Fruit fly (Drosophila melanogaster): Measurements from ENCODE around the gene kar.

kar gene

DNA sequence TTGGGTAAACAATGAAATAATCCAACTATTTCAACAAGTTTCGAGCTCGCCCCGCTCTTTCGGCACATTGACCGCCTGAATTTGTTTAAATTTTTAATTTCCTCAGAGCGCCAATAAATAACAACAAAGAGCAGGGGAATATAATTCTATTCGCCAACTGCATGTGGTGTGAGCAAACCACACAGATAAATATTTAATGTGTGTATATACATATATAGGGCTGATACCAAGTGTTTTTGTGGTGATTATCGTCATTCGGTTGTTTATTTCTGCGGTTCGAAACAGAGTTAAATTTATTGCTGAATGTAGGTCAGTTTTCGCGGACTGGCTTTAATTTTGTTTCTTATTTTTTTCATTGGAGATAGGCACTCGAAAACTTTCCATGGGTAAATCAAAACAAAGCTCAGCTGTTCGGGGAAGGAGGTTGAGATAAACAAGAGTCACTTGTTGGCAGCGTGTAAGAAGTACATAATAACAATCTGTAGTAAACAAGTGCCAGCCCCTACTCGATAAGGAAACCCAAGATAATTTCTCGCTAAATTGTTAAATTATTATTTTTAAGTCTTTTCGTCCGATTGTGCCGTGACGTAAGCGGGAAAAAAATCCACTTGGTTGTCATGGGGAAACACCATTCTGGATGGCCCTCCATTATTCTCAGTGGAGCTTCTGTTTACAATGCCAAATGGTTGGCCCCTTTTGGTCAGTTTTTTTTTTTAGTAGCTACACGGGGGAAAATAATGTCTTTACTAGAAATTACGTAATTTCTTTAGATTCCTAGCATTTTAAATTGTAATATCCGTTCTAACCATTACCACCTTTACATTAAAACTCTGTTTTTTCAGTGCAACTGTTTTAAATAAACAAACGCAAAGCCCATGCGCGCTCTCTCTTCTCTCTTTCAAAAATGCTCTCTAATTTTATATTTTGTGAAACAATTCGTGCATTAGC, 28.7 kb upstream of the kar start (continued):
- TF ChIP-seq Dad (GFP tag; optimal IDR thresholded peaks at IDR 0.05) (peak; percentile 9), Usf (GFP tag; optimal IDR thresholded peaks at IDR 0.05) (no peak), Sox102F (GFP tag; optimal IDR thresholded peaks at IDR 0.05) (peak; percentile 64), lola (GFP tag; optimal IDR thresholded peaks at IDR 0.05) (no peak), CG11247 (GFP tag; IDR thresholded peaks at IDR 0.05) (0 out of 2 replicates have a peak, but pooled peaks have one; percentile 10), danr (GFP tag; IDR thresholded peaks at IDR 0.05) (no peak), CG13287 (GFP tag; IDR thresholded peaks at IDR 0.05; ENCODE audit: partially characterized antibody) (no peak), sisA (GFP tag; IDR thresholded peaks at IDR 0.05) (peak; percentile 67), Med (GFP tag) (peak; percentile 86), twi (tag; optimal IDR thresholded peaks at IDR 0.05) (no peak), CG8478 (optimal IDR thresholded peaks at IDR 0.05) (no peak), en (GFP tag; optimal IDR thresholded peaks at IDR 0.05) (no peak), CG17829 (tag; optimal IDR thresholded peaks at IDR 0.05) (no peak), bcd (GFP tag; optimal IDR thresholded peaks at IDR 0.05) (peak; percentile 35), CG5245 (GFP tag; optimal IDR thresholded peaks at IDR 0.05) (peak; percentile 19), eyg (GFP tag; optimal IDR thresholded peaks at IDR 0.05) (peak; percentile 14), CG1024 (GFP tag; IDR thresholded peaks at IDR 0.05) (no peak), unpg (GFP tag; optimal IDR thresholded peaks at IDR 0.05) (peak; percentile 42), CG12942 (GFP tag; optimal IDR thresholded peaks at IDR 0.05) (no peak), jumu (GFP tag; optimal IDR thresholded peaks at IDR 0.05) (peak; percentile 12), CG11085 (GFP tag; IDR thresholded peaks at IDR 0.05) (peak; percentile 53; the same call in 1 of the 2 replicates), Hsf (GFP tag; optimal IDR thresholded peaks at IDR 0.05) (peak; percentile 64), disco-r (GFP tag; optimal IDR thresholded peaks at IDR 0.05) (no peak), NfI (GFP tag; optimal IDR thresholded peaks at IDR 0.05) (peak; percentile 47), Oaz (GFP tag; IDR thresholded peaks at IDR 0.05) (peak; percentile 56), CG13894 (tag; optimal IDR thresholded peaks at IDR 0.05) (peak; percentile 40), Elba2 (GFP tag; optimal IDR thresholded peaks at IDR 0.05) (no peak), CG30403 (GFP tag; optimal IDR thresholded peaks at IDR 0.05) (peak; percentile 72), Myb (GFP tag; optimal IDR thresholded peaks at IDR 0.05) (peak; percentile 20), sqz (GFP tag; optimal IDR thresholded peaks at IDR 0.05) (peak; percentile 10), CG8281 (tag; optimal IDR thresholded peaks at IDR 0.05) (peak; percentile 7), CG14050 (GFP tag; IDR thresholded peaks at IDR 0.05) (peak; percentile 63), CG14441 (GFP tag; IDR thresholded peaks at IDR 0.05) (peak; percentile 72), CG8089 (GFP tag; optimal IDR thresholded peaks at IDR 0.05) (peak; percentile 20), CG10267 (tag; optimal IDR thresholded peaks at IDR 0.05) (no peak), CG13424 (tag; optimal IDR thresholded peaks at IDR 0.05) (peak; percentile 59), Sox100B (GFP tag; optimal IDR thresholded peaks at IDR 0.05) (peak; percentile 55), fru (optimal IDR thresholded peaks at IDR 0.05) (no peak), gcm (GFP tag; optimal IDR thresholded peaks at IDR 0.05) (peak; percentile 27), NC2β (GFP tag; optimal IDR thresholded peaks at IDR 0.05) (peak; percentile 39), nom (GFP tag; optimal IDR thresholded peaks at IDR 0.05) (peak; percentile 33), ato (GFP tag; IDR thresholded peaks at IDR 0.05; ENCODE audit: partially characterized antibody) (no peak), zfh1 (GFP tag; IDR thresholded peaks at IDR 0.05) (peak; percentile 62), Bdp1 (GFP tag; optimal IDR thresholded peaks at IDR 0.05) (peak; percentile 37), Pdp1 (GFP tag; optimal IDR thresholded peaks at IDR 0.05) (peak; percentile 44 to 86), bigmax (GFP tag; optimal IDR thresholded peaks at IDR 0.05) (no peak), CG10565 (GFP tag; optimal IDR thresholded peaks at IDR 0.05) (no peak), CG4854 (GFP tag; optimal IDR thresholded peaks at IDR 0.05) (peak; percentile 10), croc (GFP tag; conservative IDR thresholded peaks at IDR 0.05) (0 out of 3 replicates have a peak, but pooled peaks have one; percentile 32)
